Worm (Caenorhabditis elegans): ENCODE data around the gene kel-8.

ce11 chrV:2694389-2694788 lies 23.1 kb downstream of the kel-8 start, which contains the start of gene Y45G12B.2:
- no peak for TF ChIP-seq dao-5 (tag; optimal IDR thresholded peaks at IDR 0.05)
- no peak for TF ChIP-seq him-1 (tag; optimal IDR thresholded peaks at IDR 0.05)
